Worm (Caenorhabditis elegans): Measurements from ENCODE around the gene ceeh-2.

DNA sequence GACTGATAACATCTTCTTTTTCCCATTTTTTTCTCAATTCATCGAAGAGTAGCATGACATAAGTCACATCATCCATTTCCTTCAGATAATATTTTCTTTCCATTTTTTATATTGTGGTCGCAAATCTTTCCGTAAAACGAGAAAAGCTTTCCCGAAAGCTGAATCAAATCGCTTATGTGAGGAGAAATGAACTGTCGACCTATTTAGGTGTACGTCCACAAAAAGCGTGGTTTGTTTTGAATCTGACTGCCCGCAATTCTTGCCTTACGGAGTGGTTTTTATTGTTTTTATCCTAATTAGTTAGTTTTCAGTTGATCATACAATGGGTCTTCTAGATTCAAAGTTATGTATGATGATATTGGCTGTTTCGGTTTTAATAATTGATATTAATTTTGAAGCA is 535 bp upstream of the ceeh-2 start, which contains the start of gene ttll-15:
- no peak for TF ChIP-seq hnd-1 (tag; optimal IDR thresholded peaks at IDR 0.05)
- TF ChIP-seq hmg-4 (GFP tag; optimal IDR thresholded peaks at IDR 0.05): no peak
- TF ChIP-seq ama-1 (optimal IDR thresholded peaks at IDR 0.05): no peak

Data from whole organism, early embryonic.